Worm (Caenorhabditis elegans) whole organism, L1 larva: ENCODE data around the gene C32D5.14.

Experiments used
- C04F5.9 ChIP-seq: sonication (generic microtip); optimal IDR thresholded peaks from 2 replicates; lab custom pipeline; 2016; ENCODE audit warnings: missing genetic modification characterization, missing compliant biosample characterization
- Y116A8C.19 ChIP-seq: sonication (generic microtip); optimal IDR thresholded peaks from 2 replicates; lab custom pipeline; 2016; ENCODE audit warnings: missing compliant biosample characterization, missing genetic modification characterization, borderline replicate concordance
- aly-2 ChIP-seq: fragments of 150-350 bp; optimal IDR thresholded peaks from 2 replicates; lab custom pipeline; 2014; ENCODE audit warnings: missing biosample characterization, missing genetic modification characterization
- ceh-63 ChIP-seq: fragments of 200-800 bp; sonication (Bioruptor generic); optimal IDR thresholded peaks from 2 replicates; lab custom pipeline; 2018; ENCODE audit warnings: mild to moderate bottlenecking, missing genetic modification characterization, missing compliant biosample characterization
- ceh-82 ChIP-seq, 3 experiments: fragments of 150-350 bp in 1 of 3; sonication (generic microtip) in 2 of 3; optimal IDR thresholded peaks; 2 replicates each; lab custom pipeline; 2014 to 2017; ENCODE audit warnings: missing biosample characterization in 3 of 3, missing genetic modification characterization in 3 of 3
- ceh-88 ChIP-seq: fragments of 200-800 bp; sonication (Bioruptor generic); IDR thresholded peaks from 2 replicates; pipeline ENCODE4 v1.3.6; 2022; ENCODE audit warnings: missing genetic modification characterization, missing compliant biosample characterization
- ceh-90 ChIP-seq: sonication (generic microtip); optimal IDR thresholded peaks from 2 replicates; lab custom pipeline; 2016; ENCODE audit warnings: missing genetic modification characterization, missing compliant biosample characterization
- dpl-1 ChIP-seq, 3 experiments: fragments of 150-350 bp in 2 of 3; sonication (generic microtip) in 1 of 3; optimal IDR thresholded peaks; 2 replicates each; lab custom pipeline; 2014 to 2017; ENCODE audit warnings: missing biosample characterization in 3 of 3, missing genetic modification characterization in 3 of 3, missing genetic modification reagents in 3 of 3
- dsc-1 ChIP-seq: sonication (generic microtip); optimal IDR thresholded peaks from 2 replicates; lab custom pipeline; 2016; ENCODE audit warnings: mild to moderate bottlenecking, missing genetic modification characterization, missing compliant biosample characterization
- efl-3 ChIP-seq: fragments of 200-800 bp; sonication (Bioruptor generic); optimal IDR thresholded peaks from 2 replicates; lab custom pipeline; 2018; ENCODE audit warnings: mild to moderate bottlenecking, missing genetic modification characterization, missing compliant biosample characterization
- egl-27 ChIP-seq, 2 experiments: fragments of 150-350 bp in 1 of 2; sonication (generic microtip); optimal IDR thresholded peaks; 3 replicates each; lab custom pipeline; 2017 to 2018; ENCODE audit warnings: missing biosample characterization in 2 of 2, missing genetic modification characterization in 2 of 2, missing genetic modification reagents in 2 of 2
- elt-3 ChIP-seq, 6 experiments: fragments of 150-350 bp in 1 of 6; sonication (generic microtip); optimal IDR thresholded peaks; 2 replicates each; lab custom pipeline; 2017 to 2018; ENCODE audit warnings: missing biosample characterization in 6 of 6, missing genetic modification characterization in 6 of 6, inconsistent platforms in 1 of 6
- ets-5 ChIP-seq: fragments of 200-800 bp; sonication (Bioruptor generic); IDR thresholded peaks from 2 replicates; pipeline ENCODE4 v1.3.6; 2022; ENCODE audit warnings: missing genetic modification characterization, missing compliant biosample characterization
- fkh-10 ChIP-seq: sonication (generic microtip); optimal IDR thresholded peaks from 2 replicates; lab custom pipeline; 2017; ENCODE audit warnings: missing biosample characterization, missing genetic modification reagents, missing genetic modification characterization
- fos-1 ChIP-seq: fragments of 150-350 bp; optimal IDR thresholded peaks from 2 replicates; lab custom pipeline; 2014; ENCODE audit warnings: missing biosample characterization, missing genetic modification characterization
- grh-1 ChIP-seq: fragments of 200-800 bp; sonication (Bioruptor generic); IDR thresholded peaks from 2 replicates; pipeline ENCODE4 v1.3.6; 2022; ENCODE audit warnings: missing genetic modification reagents, missing genetic modification characterization, missing compliant biosample characterization
- hlh-17 ChIP-seq: fragments of 200-800 bp; sonication (Bioruptor generic); optimal IDR thresholded peaks from 2 replicates; lab custom pipeline; 2018; ENCODE audit warnings: missing genetic modification characterization, mild to moderate bottlenecking, missing compliant biosample characterization, moderate library complexity, borderline replicate concordance
- hpl-2 ChIP-seq: fragments of 150-350 bp; optimal IDR thresholded peaks from 2 replicates; lab custom pipeline; 2014; ENCODE audit warnings: missing biosample characterization, missing genetic modification reagents, missing genetic modification characterization
- jun-1 ChIP-seq: fragments of 150-350 bp; optimal IDR thresholded peaks from 2 replicates; lab custom pipeline; 2014; ENCODE audit warnings: missing biosample characterization, missing genetic modification reagents, missing genetic modification characterization
- lin-14 ChIP-seq: fragments of 200-800 bp; sonication (Bioruptor generic); optimal IDR thresholded peaks from 2 replicates; lab custom pipeline; 2018; ENCODE audit warnings: mild to moderate bottlenecking, missing genetic modification characterization, moderate library complexity, missing compliant biosample characterization
- lin-15B ChIP-seq: fragments of 150-350 bp; sonication (generic microtip); optimal IDR thresholded peaks from 3 replicates; lab custom pipeline; 2014; ENCODE audit warnings: missing biosample characterization, missing genetic modification characterization
- lin-39 ChIP-seq: fragments of 150-350 bp; optimal IDR thresholded peaks from 2 replicates; lab custom pipeline; 2014; ENCODE audit warnings: missing biosample characterization, missing genetic modification reagents, missing genetic modification characterization
- lsy-2 ChIP-seq, 2 experiments: fragments of 150-350 bp; optimal IDR thresholded peaks; 2 replicates each; lab custom pipeline; 2014; ENCODE audit warnings: missing biosample characterization in 2 of 2, missing genetic modification characterization in 2 of 2
- mef-2 ChIP-seq: fragments of 150-350 bp; optimal IDR thresholded peaks from 2 replicates; lab custom pipeline; 2014; ENCODE audit warnings: missing biosample characterization, missing genetic modification characterization
- nhr-20 ChIP-seq: sonication (generic microtip); optimal IDR thresholded peaks from 2 replicates; lab custom pipeline; 2016; ENCODE audit warnings: mild to moderate bottlenecking, missing genetic modification characterization, missing compliant biosample characterization
- nhr-47 ChIP-seq: sonication (generic microtip); optimal IDR thresholded peaks from 2 replicates; lab custom pipeline; 2016; ENCODE audit warnings: mild to moderate bottlenecking, missing genetic modification characterization, moderate library complexity, missing compliant biosample characterization
- nhr-76 ChIP-seq: sonication (generic microtip); optimal IDR thresholded peaks from 2 replicates; lab custom pipeline; 2017; ENCODE audit warnings: missing biosample characterization, missing genetic modification characterization
- nhr-77 ChIP-seq: fragments of 150-350 bp; optimal IDR thresholded peaks from 2 replicates; lab custom pipeline; 2014; ENCODE audit warnings: missing biosample characterization, missing genetic modification characterization
- nhr-90 ChIP-seq: sonication (generic microtip); optimal IDR thresholded peaks from 2 replicates; lab custom pipeline; 2016; ENCODE audit warnings: mild to moderate bottlenecking, missing genetic modification characterization, missing compliant biosample characterization; ENCODE audit not compliant: poor library complexity
- pag-3 ChIP-seq: sonication (generic microtip); optimal IDR thresholded peaks from 2 replicates; lab custom pipeline; 2017; ENCODE audit warnings: missing genetic modification characterization, mild to moderate bottlenecking, missing compliant biosample characterization, antibody characterized with exemption, borderline replicate concordance; ENCODE audit not compliant: insufficient read depth
- pax-3 ChIP-seq: fragments of 200-800 bp; sonication (Bioruptor generic); optimal IDR thresholded peaks from 2 replicates; lab custom pipeline; 2018; ENCODE audit warnings: mild to moderate bottlenecking, missing genetic modification characterization, moderate library complexity, missing compliant biosample characterization
- skn-1 ChIP-seq: fragments of 150-350 bp; optimal IDR thresholded peaks from 2 replicates; lab custom pipeline; 2014; ENCODE audit warnings: missing biosample characterization, missing genetic modification characterization
- sptf-1 ChIP-seq: fragments of 150-350 bp; optimal IDR thresholded peaks from 2 replicates; lab custom pipeline; 2014; ENCODE audit warnings: missing biosample characterization, missing genetic modification characterization
- swsn-7 ChIP-seq: sonication (generic microtip); optimal IDR thresholded peaks from 2 replicates; lab custom pipeline; 2016; ENCODE audit warnings: missing genetic modification characterization, missing compliant biosample characterization
- unc-130 ChIP-seq: fragments of 150-350 bp; optimal IDR thresholded peaks from 2 replicates; lab custom pipeline; 2017; ENCODE audit warnings: missing biosample characterization, missing genetic modification characterization, inconsistent platforms
- unc-30 ChIP-seq: sonication (generic microtip); optimal IDR thresholded peaks from 2 replicates; lab custom pipeline; 2017; ENCODE audit warnings: missing biosample characterization, missing genetic modification characterization
- unc-62 ChIP-seq: fragments of 150-350 bp; optimal IDR thresholded peaks from 2 replicates; lab custom pipeline; 2014; ENCODE audit warnings: missing biosample characterization, missing genetic modification reagents, missing genetic modification characterization
- unc-86 ChIP-seq: sonication (generic microtip); optimal IDR thresholded peaks from 2 replicates; lab custom pipeline; 2016; ENCODE audit warnings: missing genetic modification characterization, missing compliant biosample characterization
- vab-15 ChIP-seq: sonication (generic microtip); optimal IDR thresholded peaks from 2 replicates; lab custom pipeline; 2017; ENCODE audit warnings: missing genotype, mild to moderate bottlenecking, missing genetic modification characterization, missing compliant biosample characterization
- xbp-1 ChIP-seq: sonication (generic microtip); optimal IDR thresholded peaks from 2 replicates; lab custom pipeline; 2016; ENCODE audit warnings: missing genetic modification characterization, missing compliant biosample characterization
- zag-1 ChIP-seq: fragments of 150-350 bp; optimal IDR thresholded peaks from 2 replicates; lab custom pipeline; 2014; ENCODE audit warnings: missing biosample characterization, missing genetic modification characterization
- zip-4 ChIP-seq: fragments of 200-800 bp; sonication (Bioruptor generic); optimal IDR thresholded peaks from 2 replicates; lab custom pipeline; 2018; ENCODE audit warnings: mild to moderate bottlenecking, missing genetic modification characterization, moderate library complexity, missing compliant biosample characterization

Gene C32D5.14

DNA sequence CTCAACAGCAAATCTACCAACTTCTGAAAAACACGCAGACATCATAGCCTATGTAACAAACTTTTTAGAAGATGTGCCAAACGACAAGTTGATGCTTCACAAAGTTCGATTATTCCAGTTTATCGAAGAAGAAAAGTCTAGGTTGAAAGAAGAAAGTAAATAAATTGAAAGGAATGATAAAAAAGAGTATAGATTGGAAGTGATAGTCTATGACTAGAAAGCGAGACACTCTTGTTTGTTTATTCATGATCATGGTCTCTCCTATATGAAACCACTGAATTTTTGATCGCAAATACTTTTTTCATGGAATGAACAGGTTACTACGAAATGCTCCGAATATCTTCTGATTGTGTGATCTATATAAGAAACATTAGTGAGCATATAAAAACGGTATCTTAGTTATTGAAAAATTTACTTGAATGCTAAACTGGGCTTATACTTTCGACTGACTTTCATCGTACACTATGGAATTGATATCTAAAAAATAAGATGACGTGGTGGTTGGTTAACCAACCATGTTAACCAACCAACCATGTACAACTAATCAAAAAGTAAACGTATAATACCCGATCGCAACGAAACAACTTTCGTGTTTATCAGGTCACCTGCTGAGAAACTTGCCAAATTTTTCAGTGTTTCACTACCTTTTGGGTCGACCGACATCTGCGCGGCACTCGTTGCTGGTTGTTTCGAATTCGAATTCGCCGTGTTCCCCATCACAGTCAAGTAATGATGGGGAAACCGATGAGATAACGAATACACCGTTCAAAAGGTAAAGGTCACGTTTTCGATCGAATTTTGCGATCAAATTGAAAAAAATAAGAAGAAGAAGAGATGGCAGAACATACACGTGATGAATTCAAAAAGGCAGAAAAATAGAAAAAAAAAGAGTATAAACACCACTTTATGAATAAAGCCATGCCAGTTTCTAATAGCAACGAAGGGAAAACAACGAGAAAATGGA lies 10.2 kb downstream of the C32D5.14 start, which contains the start of gene C32D5.8 (continued):
- TF ChIP-seq fkh-10 (GFP tag; lab: Kevin White, UChicago) (no peak), dpl-1 (GFP tag; optimal IDR thresholded peaks at IDR 0.05; lab: Kevin White, UChicago) (peak in 1 of 3 experiments; percentile 8), ets-5 (GFP tag; lab: Robert Waterston, UW) (no peak), lin-39 (no peak), jun-1 (tag; lab: Kevin White, UChicago) (no peak), zag-1 (tag; lab: Kevin White, UChicago) (no peak), unc-30 (tag; lab: Kevin White, UChicago) (no peak), nhr-47 (no peak), ceh-88 (GFP tag; lab: Robert Waterston, UW) (no peak), nhr-76 (tag; lab: Kevin White, UChicago) (no peak), nhr-77 (tag; lab: Kevin White, UChicago) (no peak), grh-1 (0 out of 2 replicates have a peak, but pooled peaks have one; percentile 8), lin-14 (peak; percentile 58), pag-3 (tag; lab: Kevin White, UChicago) (no peak), Y116A8C.19 (tag; lab: Kevin White, UChicago) (no peak), xbp-1 (tag; lab: Kevin White, UChicago) (no peak), hpl-2 (GFP tag; lab: Kevin White, UChicago) (no peak), unc-130 (tag; lab: Kevin White, UChicago) (no peak), dsc-1 (tag; lab: Kevin White, UChicago) (no peak), fos-1 (tag; lab: Kevin White, UChicago) (no peak), nhr-20 (tag; lab: Kevin White, UChicago) (peak; percentile 47), unc-62 (no peak), efl-3 (GFP tag; lab: Kevin White, UChicago) (no peak), zip-4 (GFP tag; lab: Kevin White, UChicago) (no peak), pax-3 (no peak), unc-86 (tag; lab: Kevin White, UChicago) (no peak), nhr-90 (no peak), C04F5.9 (tag; lab: Kevin White, UChicago) (no peak), lsy-2 (tag; optimal IDR thresholded peaks at IDR 0.05; lab: Kevin White, UChicago) (no peak), ceh-63 (GFP tag; lab: Kevin White, UChicago) (no peak), swsn-7 (tag; lab: Kevin White, UChicago) (no peak), sptf-1 (tag; lab: Kevin White, UChicago) (no peak), skn-1 (tag; lab: Kevin White, UChicago) (no peak), lin-15B (tag; lab: Kevin White, UChicago) (no peak), mef-2 (tag; lab: Kevin White, UChicago) (no peak), aly-2 (tag; lab: Kevin White, UChicago) (no peak), vab-15 (no peak), egl-27 (tag; optimal IDR thresholded peaks at IDR 0.05; lab: Kevin White, UChicago) (no peak), ceh-90 (tag; lab: Kevin White, UChicago) (no peak), ceh-82 (tag; optimal IDR thresholded peaks at IDR 0.05; lab: Kevin White, UChicago) (no peak), elt-3 (tag; optimal IDR thresholded peaks at IDR 0.05; lab: Kevin White, UChicago) (peak in 1 of 6 experiments; percentile 21), hlh-17 (no peak)
- TF ChIP-seq, all 84 proteins: peak for 16
